Comparison of ENCODE assay signal across 1 fruit fly cellular context in genomic region chr3R:10760966-10761855, dm6.
TF ChIP-seq lines count a peak whose summit lies in the region.

MED7 (minus strand) TSS chr3R:10761032.
Cap-H2 (plus strand) TSS chr3R:10761310.

TF ChIP-seq in whole organism, embryonic, 481 proteins besides CTCF, POLR2A, EP300 and RAD21 (continued from another document):
- no peak for TF ChIP-seq cad (GFP tag; optimal IDR thresholded peaks at IDR 0.05; lab: Kevin White, UChicago)
- peak; percentile 73 for TF ChIP-seq HLH3B (GFP tag; IDR thresholded peaks at IDR 0.05; lab: Robert Waterston, UW)
- no peak for TF ChIP-seq pfk (GFP tag; optimal IDR thresholded peaks at IDR 0.05; lab: Kevin White, UChicago)
- TF ChIP-seq BEAF-32 (GFP tag; optimal IDR thresholded peaks at IDR 0.05; lab: Kevin White, UChicago) = peak; percentile 99
- peak; percentile 97 for TF ChIP-seq nmo (GFP tag; optimal IDR thresholded peaks at IDR 0.05; lab: Kevin White, UChicago)
- TF ChIP-seq CG13424 (tag; optimal IDR thresholded peaks at IDR 0.05; lab: Kevin White, UChicago) = peak; percentile 86
- peak; percentile 50 for TF ChIP-seq Side (GFP tag; optimal IDR thresholded peaks at IDR 0.05; lab: Kevin White, UChicago)
- peak in 1 of 2 experiments; percentile 11 for TF ChIP-seq Trl (optimal IDR thresholded peaks at IDR 0.05; lab: Kevin White, UChicago)
- TF ChIP-seq Trl (GFP tag; optimal IDR thresholded peaks at IDR 0.05; lab: Kevin White, UChicago) = peak; percentile 71
- 0 out of 2 replicates have a peak, but pooled peaks have one; percentile 59 for TF ChIP-seq CG5953 (GFP tag; IDR thresholded peaks at IDR 0.05; lab: Robert Waterston, UW)
- peak; percentile 73 for TF ChIP-seq CG5245 (GFP tag; optimal IDR thresholded peaks at IDR 0.05; lab: Kevin White, UChicago)
- TF ChIP-seq E2f1 (GFP tag; IDR thresholded peaks at IDR 0.05; lab: Robert Waterston, UW) = peak; percentile 71
- peak; percentile 70 for TF ChIP-seq Fer1 (GFP tag; optimal IDR thresholded peaks at IDR 0.05; lab: Kevin White, UChicago)
- TF ChIP-seq salm (tag; optimal IDR thresholded peaks at IDR 0.05; lab: Kevin White, UChicago) = no peak
- 0 out of 3 replicates have a peak, but pooled peaks have one; percentile 53 for TF ChIP-seq C15 (GFP tag; IDR thresholded peaks at IDR 0.05; lab: Robert Waterston, UW)
- peak; percentile 65 for TF ChIP-seq slou (GFP tag; optimal IDR thresholded peaks at IDR 0.05; lab: Kevin White, UChicago)
- no peak for TF ChIP-seq CG2678 (tag; optimal IDR thresholded peaks at IDR 0.05; lab: Kevin White, UChicago)
- no peak for TF ChIP-seq CG17568 (GFP tag; optimal IDR thresholded peaks at IDR 0.05; lab: Kevin White, UChicago)
- TF ChIP-seq Dll (GFP tag; IDR thresholded peaks at IDR 0.05; lab: Robert Waterston, UW; ENCODE audit: partially characterized antibody) = peak; percentile 100
- TF ChIP-seq pb (GFP tag; optimal IDR thresholded peaks at IDR 0.05; lab: Kevin White, UChicago) = peak; percentile 50
- TF ChIP-seq CG16779 (GFP tag; IDR thresholded peaks at IDR 0.05; lab: Robert Waterston, UW) = 0 out of 2 replicates have a peak, but pooled peaks have one; percentile 59
- peak; percentile 91 for TF ChIP-seq CG30403 (GFP tag; optimal IDR thresholded peaks at IDR 0.05; lab: Kevin White, UChicago)
- TF ChIP-seq bigmax (GFP tag; optimal IDR thresholded peaks at IDR 0.05; lab: Kevin White, UChicago) = no peak
- TF ChIP-seq bowl (GFP tag; IDR thresholded peaks at IDR 0.05; lab: Robert Waterston, UW) = no peak
- TF ChIP-seq slbo (GFP tag; IDR thresholded peaks at IDR 0.05; lab: Robert Waterston, UW) = peak; percentile 90
- TF ChIP-seq CG13775 (GFP tag; optimal IDR thresholded peaks at IDR 0.05; lab: Kevin White, UChicago) = peak; percentile 84
- peak; percentile 18 for TF ChIP-seq CG6254 (GFP tag; optimal IDR thresholded peaks at IDR 0.05; lab: Kevin White, UChicago)
- peak; percentile 3 for TF ChIP-seq CG1529 (GFP tag; optimal IDR thresholded peaks at IDR 0.05; lab: Kevin White, UChicago)
- peak; percentile 64 for TF ChIP-seq CG14050 (GFP tag; IDR thresholded peaks at IDR 0.05; lab: Robert Waterston, UW)
- TF ChIP-seq CG1602 (GFP tag; optimal IDR thresholded peaks at IDR 0.05; lab: Kevin White, UChicago) = peak; percentile 86
- TF ChIP-seq B-H1 (GFP tag; IDR thresholded peaks at IDR 0.05; lab: Robert Waterston, UW) = peak; percentile 63
- no peak for TF ChIP-seq Jarid2 (GFP tag; optimal IDR thresholded peaks at IDR 0.05; lab: Kevin White, UChicago)
- TF ChIP-seq h (optimal IDR thresholded peaks at IDR 0.05; lab: Kevin White, UChicago) = no peak
- TF ChIP-seq CG6765 (GFP tag; optimal IDR thresholded peaks at IDR 0.05; lab: Kevin White, UChicago) = no peak
- peak; percentile 59 for TF ChIP-seq hkb (optimal IDR thresholded peaks at IDR 0.05; lab: Kevin White, UChicago)
- peak; percentile 56 for TF ChIP-seq hkb (GFP tag; IDR thresholded peaks at IDR 0.05; lab: Robert Waterston, UW)
- no peak for TF ChIP-seq CG12071 (GFP tag; optimal IDR thresholded peaks at IDR 0.05; lab: Kevin White, UChicago)
- TF ChIP-seq fru (optimal IDR thresholded peaks at IDR 0.05; lab: Kevin White, UChicago) = no peak
- peak; percentile 47 for TF ChIP-seq CG9609 (GFP tag; optimal IDR thresholded peaks at IDR 0.05; lab: Kevin White, UChicago)
- peak; percentile 67 for TF ChIP-seq CG1792 (GFP tag; optimal IDR thresholded peaks at IDR 0.05; lab: Kevin White, UChicago)
- peak; percentile 52 for TF ChIP-seq CG18619 (GFP tag; optimal IDR thresholded peaks at IDR 0.05; lab: Kevin White, UChicago)
- TF ChIP-seq CG7839 (tag; optimal IDR thresholded peaks at IDR 0.05; lab: Kevin White, UChicago) = no peak
- TF ChIP-seq Abd-B (GFP tag; optimal IDR thresholded peaks at IDR 0.05; lab: Kevin White, UChicago) = peak; percentile 84
